Worm (Caenorhabditis elegans) whole organism, young adult: ENCODE data around the gene ZK546.5.

Experiments
- C17E4.6 ChIP-seq: fragments of 200-800 bp; sonication (Bioruptor generic); IDR thresholded peaks from 2 replicates; pipeline ENCODE4 v1.3.6; 2022; ENCODE audit warnings: missing genetic modification reagents, missing genetic modification characterization, missing compliant biosample characterization
- D2030.7 ChIP-seq: fragments of 200-800 bp; sonication (Bioruptor generic); IDR thresholded peaks from 2 replicates; pipeline ENCODE4 v1.3.6; 2022; ENCODE audit warnings: missing genetic modification reagents, missing genetic modification characterization, missing compliant biosample characterization
- F22D6.2 ChIP-seq: sonication (generic microtip); optimal IDR thresholded peaks from 2 replicates; lab custom pipeline; 2016; ENCODE audit warnings: mild to moderate bottlenecking, missing genetic modification characterization, missing compliant biosample characterization
- F37B4.10 ChIP-seq: fragments of 200-800 bp; sonication (Bioruptor generic); IDR thresholded peaks from 2 replicates; pipeline ENCODE4 v1.3.6; 2022; ENCODE audit warnings: missing genetic modification characterization, missing compliant biosample characterization
- F57A8.1 ChIP-seq: fragments of 200-800 bp; sonication (Bioruptor generic); optimal IDR thresholded peaks from 2 replicates; lab custom pipeline; 2018; ENCODE audit warnings: mild to moderate bottlenecking, missing genetic modification characterization, moderate library complexity, missing compliant biosample characterization
- K11D2.4 ChIP-seq: fragments of 200-800 bp; sonication (Bioruptor generic); IDR thresholded peaks from 2 replicates; pipeline ENCODE4 v1.3.6; 2022; ENCODE audit warnings: missing genetic modification reagents, missing genetic modification characterization, missing compliant biosample characterization
- K12H6.12 ChIP-seq: fragments of 200-800 bp; sonication (Bioruptor generic); optimal IDR thresholded peaks from 2 replicates; lab custom pipeline; 2018; ENCODE audit warnings: mild to moderate bottlenecking, missing genetic modification characterization, missing compliant biosample characterization
- T26A5.8 ChIP-seq: sonication (generic microtip); optimal IDR thresholded peaks from 2 replicates; lab custom pipeline; 2016; ENCODE audit warnings: missing genetic modification characterization, missing compliant biosample characterization
- Y56A3A.18 ChIP-seq: fragments of 200-800 bp; sonication (Bioruptor generic); IDR thresholded peaks from 2 replicates; pipeline ENCODE4 v1.3.6; 2022; ENCODE audit warnings: missing genetic modification reagents, missing genetic modification characterization, missing compliant biosample characterization
- ama-1 ChIP-seq, 3 experiments: fragments of 150-350 bp in 1 of 3; sonication (generic microtip) in 2 of 3; optimal IDR thresholded peaks; 2 replicates each; lab custom pipeline; 2014 to 2018; ENCODE audit warnings: missing biosample characterization in 2 of 3, missing genetic modification characterization in 2 of 3, missing genetic modification reagents in 2 of 3
- attf-5 ChIP-seq: fragments of 200-800 bp; sonication (Bioruptor generic); optimal IDR thresholded peaks from 2 replicates; lab custom pipeline; 2018; ENCODE audit warnings: mild to moderate bottlenecking, missing genetic modification characterization, missing compliant biosample characterization
- cebp-1 ChIP-seq, 2 experiments: fragments of 200-800 bp in 1 of 2; sonication (Bioruptor generic) in 1 of 2; sonication (generic microtip) in 1 of 2; IDR thresholded peaks in 1 of 2; optimal IDR thresholded peaks in 1 of 2; 2 replicates each; pipeline versions ENCODE4 v1.3.6 to Lab custom; 2017 to 2022; ENCODE audit warnings: missing compliant biosample characterization in 2 of 2, missing genetic modification characterization in 2 of 2, mild to moderate bottlenecking in 1 of 2, missing genetic modification reagents in 1 of 2, moderate library complexity in 1 of 2
- ceh-27 ChIP-seq: fragments of 200-800 bp; sonication (Bioruptor generic); optimal IDR thresholded peaks from 2 replicates; lab custom pipeline; 2018; ENCODE audit warnings: mild to moderate bottlenecking, missing genetic modification characterization, moderate library complexity, missing compliant biosample characterization
- ceh-58 ChIP-seq: fragments of 200-800 bp; sonication (Bioruptor generic); IDR thresholded peaks from 2 replicates; pipeline ENCODE4 v1.3.6; 2022; ENCODE audit warnings: missing genetic modification characterization, missing compliant biosample characterization
- ceh-91 ChIP-seq: fragments of 200-800 bp; sonication (Bioruptor generic); IDR thresholded peaks from 2 replicates; pipeline ENCODE4 v1.3.6; 2022; ENCODE audit warnings: missing genetic modification reagents, missing genetic modification characterization, missing compliant biosample characterization
- chd-7 ChIP-seq: sonication (generic microtip); optimal IDR thresholded peaks from 2 replicates; lab custom pipeline; 2016; ENCODE audit warnings: mild to moderate bottlenecking, missing genetic modification characterization, moderate library complexity, missing compliant biosample characterization
- dpl-1 ChIP-seq: fragments of 150-350 bp; optimal IDR thresholded peaks from 2 replicates; lab custom pipeline; 2014; ENCODE audit warnings: missing biosample characterization, missing genetic modification reagents, missing genetic modification characterization
- efl-1 ChIP-seq: fragments of 150-350 bp; optimal IDR thresholded peaks from 2 replicates; lab custom pipeline; 2014; ENCODE audit warnings: missing biosample characterization, missing genetic modification reagents, missing genetic modification characterization
- egl-18 ChIP-seq: fragments of 200-800 bp; sonication (Bioruptor generic); IDR thresholded peaks from 2 replicates; pipeline ENCODE4 v1.3.6; 2022; ENCODE audit warnings: missing genetic modification reagents, missing genetic modification characterization, missing compliant biosample characterization
- egrh-3 ChIP-seq: fragments of 200-800 bp; sonication (Bioruptor generic); IDR thresholded peaks from 2 replicates; pipeline ENCODE4 v1.3.6; 2022; ENCODE audit warnings: missing genetic modification reagents, missing genetic modification characterization, missing compliant biosample characterization
- gei-17 ChIP-seq: fragments of 200-800 bp; sonication (Bioruptor generic); optimal IDR thresholded peaks from 2 replicates; lab custom pipeline; 2018; ENCODE audit warnings: mild to moderate bottlenecking, missing genetic modification characterization, missing compliant biosample characterization
- him-1 ChIP-seq: sonication (generic microtip); optimal IDR thresholded peaks from 2 replicates; lab custom pipeline; 2016; ENCODE audit warnings: missing genotype, missing genetic modification reagents, missing genetic modification characterization, missing compliant biosample characterization
- hmg-1.2 ChIP-seq: fragments of 200-800 bp; sonication (Bioruptor generic); IDR thresholded peaks from 2 replicates; pipeline ENCODE4 v1.3.6; 2022; ENCODE audit warnings: missing genetic modification reagents, missing genetic modification characterization, missing compliant biosample characterization
- hsf-1 ChIP-seq: fragments of 200-800 bp; sonication (Bioruptor generic); IDR thresholded peaks from 2 replicates; pipeline ENCODE4 v1.3.6; 2022; ENCODE audit warnings: missing genetic modification reagents, missing genetic modification characterization, missing compliant biosample characterization
- lin-26 ChIP-seq: fragments of 200-800 bp; sonication (Bioruptor generic); IDR thresholded peaks from 2 replicates; pipeline ENCODE4 v1.3.6; 2022; ENCODE audit warnings: missing genetic modification reagents, missing genetic modification characterization, missing compliant biosample characterization
- lin-40 ChIP-seq: sonication (generic microtip); optimal IDR thresholded peaks from 2 replicates; lab custom pipeline; 2016; ENCODE audit warnings: missing genetic modification characterization, mild to moderate bottlenecking, missing compliant biosample characterization, missing genotype, missing genetic modification reagents
- lsl-1 ChIP-seq: fragments of 200-800 bp; sonication (Bioruptor generic); optimal IDR thresholded peaks from 2 replicates; lab custom pipeline; 2018; ENCODE audit warnings: mild to moderate bottlenecking, missing genetic modification characterization, moderate library complexity, missing compliant biosample characterization
- madf-8 ChIP-seq: fragments of 200-800 bp; sonication (Bioruptor generic); conservative IDR thresholded peaks from 2 replicates; pipeline ENCODE4 v1.3.6; 2022; ENCODE audit warnings: missing genetic modification reagents, missing genetic modification characterization, missing compliant biosample characterization
- mcd-1 ChIP-seq: fragments of 200-800 bp; sonication (Bioruptor generic); IDR thresholded peaks from 2 replicates; pipeline ENCODE4 v1.3.6; 2022; ENCODE audit warnings: missing genetic modification reagents, missing genetic modification characterization, missing compliant biosample characterization
- mel-28 ChIP-seq: sonication (generic microtip); optimal IDR thresholded peaks from 2 replicates; lab custom pipeline; 2016; ENCODE audit warnings: borderline replicate concordance, mild to moderate bottlenecking, missing genetic modification characterization, missing compliant biosample characterization
- mes-4 ChIP-seq: sonication (generic microtip); optimal IDR thresholded peaks from 2 replicates; lab custom pipeline; 2016; ENCODE audit warnings: missing genotype, missing genetic modification characterization, missing compliant biosample characterization
- nhr-179 ChIP-seq: sonication (generic microtip); optimal IDR thresholded peaks from 2 replicates; lab custom pipeline; 2016; ENCODE audit warnings: mild to moderate bottlenecking, missing genetic modification characterization, missing compliant biosample characterization
- nhr-80 ChIP-seq: sonication (generic microtip); optimal IDR thresholded peaks from 2 replicates; lab custom pipeline; 2016; ENCODE audit warnings: missing genetic modification characterization, missing compliant biosample characterization
- sea-2 ChIP-seq: fragments of 200-800 bp; sonication (Bioruptor generic); IDR thresholded peaks from 2 replicates; pipeline ENCODE4 v1.3.6; 2022; ENCODE audit warnings: missing genetic modification characterization, missing compliant biosample characterization
- snpc-3.4 ChIP-seq: sonication (generic microtip); optimal IDR thresholded peaks from 2 replicates; lab custom pipeline; 2017; ENCODE audit warnings: missing genetic modification characterization, mild to moderate bottlenecking, missing compliant biosample characterization, antibody characterized with exemption, moderate library complexity, missing genotype, missing genetic modification reagents
- snpc-4 ChIP-seq, 5 experiments: fragments of 150-350 bp in 1 of 5; sonication (generic microtip) in 4 of 5; optimal IDR thresholded peaks; 2 replicates each; lab custom pipeline; 2014 to 2018; ENCODE audit warnings: missing genetic modification characterization in 5 of 5, missing biosample characterization in 3 of 5, antibody characterized with exemption in 2 of 5, mild to moderate bottlenecking in 2 of 5, missing compliant biosample characterization in 2 of 5, missing genotype in 2 of 5, moderate library complexity in 2 of 5, missing genetic modification reagents in 1 of 5
- sptf-2 ChIP-seq: fragments of 200-800 bp; sonication (Bioruptor generic); optimal IDR thresholded peaks from 2 replicates; lab custom pipeline; 2018; ENCODE audit warnings: mild to moderate bottlenecking, missing genetic modification characterization, missing compliant biosample characterization
- xnd-1 ChIP-seq: sonication (generic microtip); optimal IDR thresholded peaks from 2 replicates; lab custom pipeline; 2016; ENCODE audit warnings: missing genotype, missing genetic modification reagents, missing genetic modification characterization, missing compliant biosample characterization
- zim-3 ChIP-seq: sonication (generic microtip); optimal IDR thresholded peaks from 2 replicates; lab custom pipeline; 2017; ENCODE audit warnings: mild to moderate bottlenecking, missing genetic modification characterization, moderate library complexity, missing compliant biosample characterization
- ztf-26 ChIP-seq: sonication (generic microtip); optimal IDR thresholded peaks from 2 replicates; lab custom pipeline; 2017; ENCODE audit warnings: missing genetic modification characterization, missing compliant biosample characterization
- ztf-28 ChIP-seq: fragments of 200-800 bp; sonication (Bioruptor generic); IDR thresholded peaks from 2 replicates; pipeline ENCODE4 v1.3.6; 2022; ENCODE audit warnings: missing genetic modification reagents, missing genetic modification characterization, missing compliant biosample characterization

Gene ZK546.5

ce11 chrII:4935518-4935917, at the start of gene ZK546.5:
Gene ZK546.5 (plus strand): TSS chrII:4935818.
- TF ChIP-seq snpc-4 (GFP tag; optimal IDR thresholded peaks at IDR 0.05; lab: Kevin White, UChicago) (no peak), snpc-4 (tag; optimal IDR thresholded peaks at IDR 0.05; lab: Kevin White, UChicago) (no peak), mel-28 (tag; lab: Kevin White, UChicago) (no peak), mcd-1 (GFP tag; lab: Robert Waterston, UW) (0 out of 2 replicates have a peak, but pooled peaks have one; percentile 18)
- TF ChIP-seq, all 124 proteins: peak for 1

DNA sequence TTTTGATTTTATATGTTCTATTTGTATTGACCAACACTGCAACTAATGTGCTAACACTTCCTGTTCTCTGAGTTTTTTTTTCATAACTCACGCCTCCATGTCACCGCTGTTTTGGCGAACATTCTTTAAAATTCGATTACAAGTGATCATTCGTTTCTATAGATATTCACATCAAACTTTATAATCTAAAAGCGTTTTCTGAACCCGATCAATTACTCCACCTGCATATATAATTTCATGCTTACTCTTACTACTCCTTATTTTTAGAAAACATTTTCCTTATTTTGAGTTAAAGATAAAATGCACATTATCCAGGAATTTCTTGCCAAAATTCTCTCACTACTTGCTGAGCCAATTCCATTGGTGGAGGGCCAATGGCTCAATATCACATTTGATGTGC, 49.6 kb upstream of the ZK546.5 start, which contains the start of gene R05F9.7:
R05F9.7 (plus strand) TSS at position 301 of the 400 bp plus-strand sequence.
- TF ChIP-seq nhr-179 (no peak), T26A5.8 (tag; lab: Kevin White, UChicago) (no peak), him-1 (no peak), sea-2 (GFP tag; lab: Robert Waterston, UW) (no peak), ztf-28 (GFP tag; lab: Robert Waterston, UW) (no peak), hmg-1.2 (no peak), F37B4.10 (GFP tag; lab: Robert Waterston, UW) (no peak), ama-1 (optimal IDR thresholded peaks at IDR 0.05; lab: Kevin White, UChicago) (no peak), ama-1 (GFP tag; optimal IDR thresholded peaks at IDR 0.05; lab: Kevin White, UChicago) (no peak), snpc-3.4 (tag; lab: Kevin White, UChicago) (no peak), zim-3 (tag; lab: Kevin White, UChicago) (no peak), egrh-3 (GFP tag; lab: Robert Waterston, UW) (no peak)

- peak; percentile 14 for TF ChIP-seq K12H6.12 (tag; lab: Kevin White, UChicago)
- TF ChIP-seq ztf-26 (tag; lab: Kevin White, UChicago), result no peak
- TF ChIP-seq D2030.7 (GFP tag; lab: Robert Waterston, UW), result 0 out of 2 replicates have a peak, but pooled peaks have one; percentile 12
- TF ChIP-seq lsl-1 (GFP tag; lab: Kevin White, UChicago), result peak; percentile 94
- no peak for TF ChIP-seq F22D6.2
- TF ChIP-seq Y56A3A.18 (GFP tag; lab: Robert Waterston, UW), result no peak
- peak; percentile 86 for TF ChIP-seq hsf-1 (GFP tag; lab: Robert Waterston, UW)
- TF ChIP-seq sptf-2 (GFP tag; lab: Kevin White, UChicago), result no peak
- no peak for TF ChIP-seq C17E4.6
- TF ChIP-seq ceh-91 (GFP tag; lab: Robert Waterston, UW), result peak; percentile 77
- peak; percentile 74 for TF ChIP-seq efl-1
- no peak for TF ChIP-seq F57A8.1 (GFP tag; lab: Kevin White, UChicago)
- peak; percentile 73 for TF ChIP-seq xnd-1
- no peak for TF ChIP-seq chd-7 (tag; lab: Kevin White, UChicago)
- TF ChIP-seq egl-18 (GFP tag; lab: Robert Waterston, UW), result no peak
- TF ChIP-seq nhr-179, result no peak
- peak; percentile 74 for TF ChIP-seq madf-8 (GFP tag; lab: Robert Waterston, UW)
- no peak for TF ChIP-seq gei-17 (GFP tag; lab: Kevin White, UChicago)
- TF ChIP-seq K11D2.4 (GFP tag; lab: Robert Waterston, UW), result no peak
- 0 out of 2 replicates have a peak, but pooled peaks have one; percentile 24 for TF ChIP-seq lin-26 (GFP tag; lab: Robert Waterston, UW)
- peak; percentile 19 for TF ChIP-seq dpl-1 (GFP tag; lab: Kevin White, UChicago)
- no peak for TF ChIP-seq cebp-1 (GFP tag; IDR thresholded peaks at IDR 0.05; lab: Robert Waterston, UW)
- peak; percentile 24 for TF ChIP-seq cebp-1 (tag; optimal IDR thresholded peaks at IDR 0.05; lab: Kevin White, UChicago)
- TF ChIP-seq ceh-27 (GFP tag; lab: Kevin White, UChicago), result no peak
- TF ChIP-seq nhr-80 (tag; lab: Kevin White, UChicago), result peak; percentile 15
- peak; percentile 31 for TF ChIP-seq attf-5 (GFP tag; lab: Kevin White, UChicago)
- TF ChIP-seq ceh-58, result no peak
- 0 out of 2 replicates have a peak, but pooled peaks have one; percentile 13 for TF ChIP-seq mcd-1 (GFP tag; lab: Robert Waterston, UW)
- peak; percentile 3 for TF ChIP-seq lin-40 (tag; lab: Kevin White, UChicago)
- no peak for TF ChIP-seq snpc-4 (GFP tag; optimal IDR thresholded peaks at IDR 0.05; lab: Kevin White, UChicago)
- no peak for TF ChIP-seq snpc-4 (tag; optimal IDR thresholded peaks at IDR 0.05; lab: Kevin White, UChicago)
- TF ChIP-seq mes-4 (tag; lab: Kevin White, UChicago), result no peak
Observed at ce11 chrII:4888527-4889487, 46.8 kb upstream of the ZK546.5 start, which contains the start of gene pgm-1. Gene pgm-1 (plus strand): TSS chrII:4889437.
